Fruit fly (Drosophila melanogaster) whole organism, embryonic: ENCODE results near the gene Kdsr.

Experiments
- CG10267 ChIP-seq: fragments of 200-800 bp; sonication (Bioruptor generic); optimal IDR thresholded peaks from 2 replicates; lab custom pipeline; 2018; ENCODE audit warnings: missing biosample characterization, mild to moderate bottlenecking, missing genetic modification characterization, moderate library complexity
- CG11723 ChIP-seq: fragments of 200-800 bp; sonication (Bioruptor generic); optimal IDR thresholded peaks from 2 replicates; lab custom pipeline; 2017; ENCODE audit warnings: missing biosample characterization, mild to moderate bottlenecking, missing genetic modification characterization
- CG1233 ChIP-seq: fragments of 200-800 bp; sonication (Bioruptor generic); optimal IDR thresholded peaks from 4 replicates; lab custom pipeline; 2018; ENCODE audit warnings: missing biosample characterization, mild to moderate bottlenecking, missing genetic modification characterization
- CG12769 ChIP-seq: fragments of 200-800 bp; sonication (Bioruptor generic); optimal IDR thresholded peaks from 2 replicates; lab custom pipeline; 2019; ENCODE audit warnings: missing biosample characterization, mild to moderate bottlenecking, missing genetic modification characterization, moderate library complexity
- CG12942 ChIP-seq: fragments of 200-800 bp; sonication (Bioruptor generic); optimal IDR thresholded peaks from 3 replicates; lab custom pipeline; 2016; ENCODE audit warnings: missing biosample characterization, missing genetic modification characterization
- CG13894 ChIP-seq: fragments of 200-800 bp; sonication (Bioruptor generic); optimal IDR thresholded peaks from 3 replicates; lab custom pipeline; 2018; ENCODE audit warnings: missing biosample characterization, mild to moderate bottlenecking, missing genetic modification characterization, moderate library complexity
- CG15514 ChIP-seq: fragments of 200-800 bp; sonication (Bioruptor generic); optimal IDR thresholded peaks from 3 replicates; lab custom pipeline; 2017; ENCODE audit warnings: missing biosample characterization, missing genetic modification characterization, mild to moderate bottlenecking, moderate library complexity, missing genetic modification reagents
- CG1602 ChIP-seq: fragments of 200-800 bp; sonication (Bioruptor generic); optimal IDR thresholded peaks from 3 replicates; lab custom pipeline; 2016; ENCODE audit warnings: missing biosample characterization, missing genetic modification characterization
- CG16815 ChIP-seq: fragments of 200-800 bp; sonication (Bioruptor generic); optimal IDR thresholded peaks from 3 replicates; lab custom pipeline; 2017; ENCODE audit warnings: missing biosample characterization, mild to moderate bottlenecking, missing genetic modification characterization
- CG17802 ChIP-seq: fragments of 200-800 bp; sonication (Bioruptor generic); optimal IDR thresholded peaks from 2 replicates; lab custom pipeline; 2018; ENCODE audit warnings: missing biosample characterization, mild to moderate bottlenecking, missing genetic modification characterization, moderate library complexity
- CG1832 ChIP-seq: fragments of 200-800 bp; sonication (Bioruptor generic); optimal IDR thresholded peaks from 2 replicates; lab custom pipeline; 2017; ENCODE audit warnings: missing biosample characterization, mild to moderate bottlenecking, missing genetic modification characterization, inconsistent platforms
- CG18476 ChIP-seq: fragments of 200-800 bp; sonication (Bioruptor generic); optimal IDR thresholded peaks from 2 replicates; lab custom pipeline; 2016; ENCODE audit warnings: missing biosample characterization, mild to moderate bottlenecking, missing genetic modification characterization
- CG2129 ChIP-seq: fragments of 200-800 bp; sonication (Bioruptor generic); IDR thresholded peaks from 2 replicates; pipeline ENCODE4 v1.3.6; 2022; ENCODE audit warnings: missing biosample characterization, missing genetic modification characterization; ENCODE audit not compliant: partially characterized antibody
- CG2202 ChIP-seq: fragments of 200-800 bp; sonication (Bioruptor generic); optimal IDR thresholded peaks from 2 replicates; lab custom pipeline; 2018; ENCODE audit warnings: missing biosample characterization, mild to moderate bottlenecking, missing genetic modification characterization
- CG2889 ChIP-seq: fragments of 200-800 bp; sonication (Bioruptor generic); IDR thresholded peaks from 3 replicates; pipeline ENCODE4 v1.3.6; 2022; ENCODE audit warnings: missing biosample characterization, missing genetic modification characterization
- CG32767 ChIP-seq: fragments of 200-800 bp; sonication (Bioruptor generic); IDR thresholded peaks from 2 replicates; pipeline ENCODE4 v1.3.6; 2022; ENCODE audit warnings: missing biosample characterization, missing genetic modification characterization
- CG34422 ChIP-seq: fragments of 200-800 bp; sonication (Bioruptor generic); IDR thresholded peaks from 3 replicates; pipeline ENCODE4 v1.3.6; 2022; ENCODE audit warnings: missing biosample characterization, missing genetic modification characterization
- CG3847 ChIP-seq: fragments of 200-800 bp; sonication (Bioruptor generic); IDR thresholded peaks from 2 replicates; pipeline ENCODE4 v1.3.6; 2022; ENCODE audit warnings: missing biosample characterization, missing genetic modification characterization
- CG42726 ChIP-seq: fragments of 200-800 bp; sonication (Bioruptor generic); IDR thresholded peaks from 2 replicates; pipeline ENCODE4 v1.3.6; 2022; ENCODE audit warnings: missing biosample characterization, missing genetic modification characterization; ENCODE audit not compliant: partially characterized antibody
- CG7928 ChIP-seq: fragments of 200-800 bp; sonication (Bioruptor generic); optimal IDR thresholded peaks from 2 replicates; lab custom pipeline; 2017; ENCODE audit warnings: missing biosample characterization, mild to moderate bottlenecking, missing genetic modification characterization
- CG8290 ChIP-seq, 3 experiments: fragments of 200-800 bp; sonication (Bioruptor generic); optimal IDR thresholded peaks; 2 replicates each; lab custom pipeline; 2016 to 2019; ENCODE audit warnings: missing biosample characterization in 3 of 3, missing genetic modification characterization in 3 of 3, mild to moderate bottlenecking in 2 of 3, moderate library complexity in 1 of 3
- CG9215 ChIP-seq: fragments of 200-800 bp; sonication (Bioruptor generic); IDR thresholded peaks from 2 replicates; pipeline ENCODE4 v1.3.6; 2022; ENCODE audit warnings: missing biosample characterization, missing genetic modification characterization
- Fer1 ChIP-seq: fragments of 200-800 bp; sonication (Bioruptor generic); optimal IDR thresholded peaks from 2 replicates; lab custom pipeline; 2017; ENCODE audit warnings: missing biosample characterization, mild to moderate bottlenecking, missing genetic modification characterization
- Gug ChIP-seq: fragments of 200-800 bp; sonication (Bioruptor generic); IDR thresholded peaks from 4 replicates; pipeline ENCODE4 v1.3.6; 2022; ENCODE audit warnings: missing biosample characterization, missing genetic modification characterization
- H2.0 ChIP-seq: fragments of 200-800 bp; sonication (Bioruptor generic); IDR thresholded peaks from 2 replicates; pipeline ENCODE4 v1.3.6; 2022; ENCODE audit warnings: missing biosample characterization, missing genetic modification characterization
- HLH54F ChIP-seq: fragments of 200-800 bp; sonication (Bioruptor generic); optimal IDR thresholded peaks from 3 replicates; lab custom pipeline; 2016; ENCODE audit warnings: missing biosample characterization, missing genetic modification characterization
- Hr78 ChIP-seq, 2 experiments: fragments of 200-800 bp in 1 of 2; fragments of >200 bp in 1 of 2; sonication (Bioruptor generic) in 1 of 2; optimal IDR thresholded peaks; 2 replicates each; lab custom pipeline; 2017 to 2019; ENCODE audit warnings: missing biosample characterization in 2 of 2, missing genetic modification characterization in 2 of 2, mild to moderate bottlenecking in 1 of 2, moderate library complexity in 1 of 2
- Jarid2 ChIP-seq: fragments of 200-800 bp; sonication (Bioruptor generic); optimal IDR thresholded peaks from 3 replicates; lab custom pipeline; 2017; ENCODE audit warnings: mild to moderate bottlenecking, missing biosample characterization, missing genetic modification reagents, missing genetic modification characterization
- Rfx ChIP-seq: fragments of 200-800 bp; sonication (Bioruptor generic); IDR thresholded peaks from 2 replicates; pipeline ENCODE4 v1.3.6; 2022; ENCODE audit warnings: missing biosample characterization, missing genetic modification characterization
- Sry-β ChIP-seq: fragments of 200-800 bp; sonication (Bioruptor generic); optimal IDR thresholded peaks from 2 replicates; lab custom pipeline; 2018; ENCODE audit warnings: missing biosample characterization, mild to moderate bottlenecking, missing genetic modification characterization, moderate library complexity
- Trl ChIP-seq, 3 experiments: fragments of >200 bp in 2 of 3; fragments of 200-800 bp in 1 of 3; sonication (Bioruptor generic) in 1 of 3; optimal IDR thresholded peaks; 2 replicates in 1 of 3; 3 replicates in 2 of 3; lab custom pipeline; 2016 to 2017; ENCODE audit warnings: missing biosample characterization in 1 of 3, missing genetic modification characterization in 1 of 3
- ac ChIP-seq: fragments of 200-800 bp; sonication (Bioruptor generic); optimal IDR thresholded peaks from 3 replicates; lab custom pipeline; 2017; ENCODE audit warnings: missing biosample characterization, mild to moderate bottlenecking, missing genetic modification characterization
- ato ChIP-seq: fragments of 200-800 bp; sonication (Bioruptor generic); IDR thresholded peaks from 2 replicates; pipeline ENCODE4 v1.3.6; 2022; ENCODE audit warnings: missing biosample characterization, missing genetic modification characterization; ENCODE audit not compliant: partially characterized antibody
- br ChIP-seq: fragments of >200 bp; optimal IDR thresholded peaks from 2 replicates; lab custom pipeline; 2017
- caup ChIP-seq: fragments of 200-800 bp; sonication (Bioruptor generic); optimal IDR thresholded peaks from 3 replicates; lab custom pipeline; 2017; ENCODE audit warnings: missing biosample characterization, mild to moderate bottlenecking, missing genetic modification characterization, moderate library complexity; ENCODE audit not compliant: severe bottlenecking
- chinmo ChIP-seq: fragments of 200-800 bp; sonication (Bioruptor generic); IDR thresholded peaks from 4 replicates; pipeline ENCODE4 v1.3.6; 2022; ENCODE audit warnings: missing biosample characterization, missing genetic modification characterization; ENCODE audit not compliant: partially characterized antibody
- crol ChIP-seq: fragments of 200-800 bp; sonication (Bioruptor generic); IDR thresholded peaks from 2 replicates; pipeline ENCODE4 v1.3.6; 2022; ENCODE audit warnings: missing biosample characterization, missing genetic modification characterization
- exex ChIP-seq: fragments of 200-800 bp; sonication (Bioruptor generic); optimal IDR thresholded peaks from 4 replicates; lab custom pipeline; 2018; ENCODE audit warnings: missing biosample characterization, mild to moderate bottlenecking, missing genetic modification characterization, moderate library complexity
- hkb ChIP-seq, 2 experiments: fragments of 200-800 bp in 1 of 2; fragments of >200 bp in 1 of 2; sonication (Bioruptor generic) in 1 of 2; IDR thresholded peaks in 1 of 2; optimal IDR thresholded peaks in 1 of 2; 2 replicates each; pipeline versions ENCODE4 v1.3.6 to Lab custom; 2017 to 2022; ENCODE audit warnings: missing biosample characterization in 1 of 2, missing genetic modification characterization in 1 of 2
- lbe ChIP-seq: fragments of 200-800 bp; sonication (Bioruptor generic); optimal IDR thresholded peaks from 2 replicates; lab custom pipeline; 2016; ENCODE audit warnings: missing biosample characterization, mild to moderate bottlenecking, missing genetic modification characterization
- mirr ChIP-seq: fragments of 200-800 bp; sonication (Bioruptor generic); optimal IDR thresholded peaks from 3 replicates; lab custom pipeline; 2018; ENCODE audit warnings: missing biosample characterization, mild to moderate bottlenecking, missing genetic modification characterization
- ro ChIP-seq: fragments of 200-800 bp; sonication (Bioruptor generic); IDR thresholded peaks from 2 replicates; pipeline ENCODE4 v1.3.6; 2022; ENCODE audit warnings: missing biosample characterization, missing genetic modification characterization
- sens-2 ChIP-seq: fragments of 200-800 bp; sonication (Bioruptor generic); IDR thresholded peaks from 2 replicates; pipeline ENCODE4 v1.3.6; 2022; ENCODE audit warnings: missing biosample characterization, missing genetic modification characterization
- ssp ChIP-seq: fragments of 200-800 bp; sonication (Bioruptor generic); IDR thresholded peaks from 2 replicates; pipeline ENCODE4 v1.3.6; 2022; ENCODE audit warnings: missing biosample characterization, missing genetic modification characterization
- trem ChIP-seq: fragments of 200-800 bp; optimal IDR thresholded peaks from 3 replicates; lab custom pipeline; 2019; ENCODE audit warnings: missing biosample characterization, mild to moderate bottlenecking, missing genetic modification characterization, moderate library complexity
- twi ChIP-seq: fragments of 200-800 bp; optimal IDR thresholded peaks from 2 replicates; lab custom pipeline; 2019; ENCODE audit warnings: missing biosample characterization, mild to moderate bottlenecking, missing genetic modification characterization, moderate library complexity

Kdsr gene

DNA sequence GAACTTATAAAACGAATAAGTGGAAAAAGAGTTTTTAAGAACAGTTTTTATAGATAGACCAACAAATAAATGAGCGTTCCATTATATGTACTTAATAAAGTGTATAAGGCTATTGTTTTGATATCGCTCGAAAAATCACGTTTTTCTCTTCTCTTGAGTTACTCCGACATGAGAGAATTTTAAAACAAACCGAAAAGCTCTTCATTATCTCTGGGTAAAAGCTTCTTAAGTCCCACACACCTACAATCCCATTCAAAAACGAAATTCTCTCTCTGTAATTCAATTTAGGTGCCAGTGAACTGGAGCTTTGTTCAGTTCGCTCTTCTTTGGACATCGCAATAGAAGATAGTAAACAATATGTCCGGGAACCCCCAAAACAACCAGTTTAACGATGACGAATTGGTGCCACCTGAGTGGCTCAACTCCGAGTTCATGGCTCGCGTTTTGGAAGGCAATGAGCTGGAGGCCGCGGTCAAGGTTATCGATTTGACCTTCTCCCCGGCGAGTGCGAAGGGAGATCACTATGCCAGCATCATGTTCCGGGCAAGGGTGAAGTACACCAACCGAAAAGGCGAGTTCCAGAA, 41.7 kb upstream of the Kdsr start, which contains the start of gene CG31436 (continued):
- no peak for TF ChIP-seq CG7928 (GFP tag; lab: Kevin White, UChicago)
- no peak for TF ChIP-seq ssp (GFP tag; lab: Robert Waterston, UW)
- no peak for TF ChIP-seq CG16815 (GFP tag; lab: Kevin White, UChicago)
- TF ChIP-seq br (lab: Kevin White, UChicago), result no peak
- no peak for TF ChIP-seq CG9215 (GFP tag; lab: Robert Waterston, UW)
- no peak for TF ChIP-seq CG10267 (tag; lab: Kevin White, UChicago)
- TF ChIP-seq Hr78 (GFP tag; optimal IDR thresholded peaks at IDR 0.05; lab: Kevin White, UChicago), result peak in 1 of 2 experiments; percentile 82
- no peak for TF ChIP-seq CG18476 (GFP tag; lab: Kevin White, UChicago)
- TF ChIP-seq HLH54F (GFP tag; lab: Kevin White, UChicago), result no peak
- no peak for TF ChIP-seq CG1602 (GFP tag; lab: Kevin White, UChicago)
- TF ChIP-seq Rfx (GFP tag; lab: Robert Waterston, UW), result no peak
- no peak for TF ChIP-seq sens-2 (GFP tag; lab: Robert Waterston, UW)
- peak; percentile 12 for TF ChIP-seq CG15514 (GFP tag; lab: Kevin White, UChicago)
- TF ChIP-seq mirr (GFP tag; lab: Kevin White, UChicago), result peak; percentile 30
- no peak for TF ChIP-seq trem
- peak; percentile 73 for TF ChIP-seq Jarid2
- TF ChIP-seq CG3847 (GFP tag; lab: Robert Waterston, UW), result no peak
- no peak for TF ChIP-seq CG2889
- TF ChIP-seq lbe (GFP tag; lab: Kevin White, UChicago), result peak; percentile 42
- no peak for TF ChIP-seq CG1233 (GFP tag; lab: Kevin White, UChicago)
- TF ChIP-seq CG11723, result no peak
- no peak for TF ChIP-seq CG2129
- no peak for TF ChIP-seq twi (tag; lab: Kevin White, UChicago)
- TF ChIP-seq CG12769, result peak; percentile 67
- TF ChIP-seq CG8290 (GFP tag; optimal IDR thresholded peaks at IDR 0.05; lab: Kevin White, UChicago), result no peak
- TF ChIP-seq CG8290 (tag; optimal IDR thresholded peaks at IDR 0.05; lab: Kevin White, UChicago), result peak in 1 of 2 experiments; percentile 11
- TF ChIP-seq CG12942 (GFP tag; lab: Kevin White, UChicago), result no peak
- no peak for TF ChIP-seq ro (GFP tag; lab: Robert Waterston, UW)
- TF ChIP-seq CG17802 (tag; lab: Kevin White, UChicago), result no peak
- no peak for TF ChIP-seq CG1832

DNA sequence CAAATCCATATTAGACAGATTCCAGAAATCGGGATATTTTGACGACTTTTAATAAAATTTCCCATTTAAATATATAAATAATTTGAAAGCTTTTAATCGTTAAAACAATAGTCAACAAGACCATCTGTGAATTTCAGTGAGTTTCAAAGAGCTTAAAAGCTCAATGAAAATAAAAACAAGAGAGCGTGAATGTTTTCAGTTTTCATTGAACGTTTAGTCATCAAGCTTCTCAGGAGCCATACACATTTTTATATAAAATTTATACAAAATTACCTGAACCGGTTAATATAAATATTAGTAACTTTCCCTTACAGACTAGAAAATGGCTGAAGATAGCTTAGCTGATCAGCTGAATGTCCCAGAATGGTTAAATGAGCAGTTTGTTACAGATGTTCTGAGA, 39.9 kb upstream of the Kdsr start, which contains the start of gene CG31370:
TSS of gene CG31370 (plus strand) at position 226 of the 400 bp plus-strand sequence.
- no peak for TF ChIP-seq caup (GFP tag; lab: Kevin White, UChicago)
- no peak for TF ChIP-seq CG42726 (GFP tag; lab: Robert Waterston, UW)
- peak; percentile 30 for TF ChIP-seq lbe (GFP tag; lab: Kevin White, UChicago)
- no peak for TF ChIP-seq Sry-β (GFP tag; lab: Kevin White, UChicago)
- TF ChIP-seq Fer1, result no peak
- no peak for TF ChIP-seq CG34422 (GFP tag; lab: Robert Waterston, UW)

DNA sequence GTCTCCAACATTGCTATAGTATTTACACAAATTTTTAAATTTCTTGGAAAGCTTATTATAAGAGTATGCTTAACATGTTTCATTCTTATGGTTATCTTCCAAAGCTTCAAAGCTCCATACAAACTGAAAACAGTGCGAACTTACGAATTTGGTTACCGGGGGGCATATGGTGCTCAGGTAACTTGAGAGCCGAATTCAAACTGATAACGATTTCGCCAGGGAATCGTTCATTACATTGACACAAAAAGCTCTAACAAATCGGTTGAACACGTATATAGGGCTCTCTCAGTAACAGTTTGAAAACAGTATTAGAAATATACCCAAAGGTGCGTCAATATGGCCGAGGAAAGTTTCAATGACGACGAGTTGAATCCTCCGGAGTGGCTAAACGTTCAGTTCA, 38.3 kb upstream of the Kdsr start, which contains the start of gene CG13659:
TSS of gene CG13659 (plus strand) at position 317 of the 400 bp plus-strand sequence.
- TF ChIP-seq hkb (optimal IDR thresholded peaks at IDR 0.05; lab: Kevin White, UChicago) (no peak), hkb (GFP tag; IDR thresholded peaks at IDR 0.05; lab: Robert Waterston, UW) (peak; percentile 10; the same call in 1 of the 2 replicates), CG13894 (tag; lab: Kevin White, UChicago) (peak; percentile 30), CG12769 (peak; percentile 61), H2.0 (GFP tag; lab: Robert Waterston, UW) (no peak), CG32767 (GFP tag; lab: Robert Waterston, UW) (no peak), chinmo (GFP tag; lab: Robert Waterston, UW) (peak; percentile 57; the same call in 1 of the 4 replicates), Trl (optimal IDR thresholded peaks at IDR 0.05; lab: Kevin White, UChicago) (peak in 1 of 2 experiments; percentile 19), Trl (GFP tag; optimal IDR thresholded peaks at IDR 0.05; lab: Kevin White, UChicago) (no peak), Hr78 (GFP tag; optimal IDR thresholded peaks at IDR 0.05; lab: Kevin White, UChicago) (no peak), ac (GFP tag; lab: Kevin White, UChicago) (no peak), Gug (GFP tag; lab: Robert Waterston, UW) (no peak), exex (tag; lab: Kevin White, UChicago) (peak; percentile 23), ato (GFP tag; lab: Robert Waterston, UW) (no peak), crol (GFP tag; lab: Robert Waterston, UW) (no peak), CG2202 (tag; lab: Kevin White, UChicago) (no peak)
